Worm (Caenorhabditis elegans) whole organism, L4 larva: Measurements from ENCODE around the gene W02B12.13.

Experiments
- D1046.2 ChIP-seq: fragments of 200-800 bp; sonication (Bioruptor generic); IDR thresholded peaks from 2 replicates; pipeline ENCODE4 v1.3.6; 2022; ENCODE audit warnings: missing genetic modification characterization, missing compliant biosample characterization
- F10B5.3 ChIP-seq: sonication (generic microtip); optimal IDR thresholded peaks from 2 replicates; lab custom pipeline; 2016; ENCODE audit warnings: mild to moderate bottlenecking, missing genetic modification characterization, missing compliant biosample characterization
- F26F4.8 ChIP-seq: fragments of 200-800 bp; sonication (Bioruptor generic); conservative IDR thresholded peaks from 2 replicates; pipeline ENCODE4 v1.3.6; 2022; ENCODE audit warnings: missing genetic modification characterization, missing compliant biosample characterization
- F44E2.7 ChIP-seq: fragments of 200-800 bp; sonication (Bioruptor generic); IDR thresholded peaks from 2 replicates; pipeline ENCODE4 v2.1.2; 2022; ENCODE audit warnings: missing genetic modification characterization, missing compliant biosample characterization
- F49E8.2 ChIP-seq: sonication (generic microtip); optimal IDR thresholded peaks from 2 replicates; lab custom pipeline; 2016; ENCODE audit warnings: missing compliant biosample characterization, mild to moderate bottlenecking, missing genetic modification characterization, borderline replicate concordance
- Y105C5A.15 ChIP-seq: fragments of 200-800 bp; sonication (Bioruptor generic); IDR thresholded peaks from 2 replicates; pipeline ENCODE4 v1.3.6; 2022; ENCODE audit warnings: missing genetic modification characterization, missing compliant biosample characterization
- aha-1 ChIP-seq: fragments of 150-350 bp; peaks from one replicate; lab custom pipeline; 2014; ENCODE audit warnings: missing biosample characterization, missing genetic modification characterization
- arid-1 ChIP-seq: fragments of 200-800 bp; sonication (Bioruptor generic); conservative IDR thresholded peaks from 2 replicates; pipeline ENCODE4 v1.3.6; 2022; ENCODE audit warnings: missing genetic modification reagents, missing genetic modification characterization, missing compliant biosample characterization
- ceh-20 ChIP-seq: fragments of 200-800 bp; sonication (Bioruptor generic); IDR thresholded peaks from 2 replicates; pipeline ENCODE4 v1.3.6; 2022; ENCODE audit warnings: missing genetic modification reagents, missing genetic modification characterization, missing compliant biosample characterization
- ceh-32 ChIP-seq: sonication (generic microtip); optimal IDR thresholded peaks from 2 replicates; lab custom pipeline; 2016; ENCODE audit warnings: mild to moderate bottlenecking, missing genetic modification characterization, missing compliant biosample characterization; ENCODE audit not compliant: poor library complexity
- ceh-82 ChIP-seq: sonication (generic microtip); optimal IDR thresholded peaks from 2 replicates; lab custom pipeline; 2017; ENCODE audit warnings: missing biosample characterization, missing genetic modification characterization
- daf-16 ChIP-seq, 3 experiments: sonication (generic microtip); optimal IDR thresholded peaks; 2 replicates each; lab custom pipeline; 2016 to 2017; ENCODE audit warnings: missing genetic modification characterization in 3 of 3, missing genetic modification reagents in 3 of 3, mild to moderate bottlenecking in 2 of 3, missing compliant biosample characterization in 2 of 3, missing biosample characterization in 1 of 3, moderate library complexity in 1 of 3
- dmd-6 ChIP-seq: fragments of 200-800 bp; sonication (Bioruptor generic); IDR thresholded peaks from 2 replicates; pipeline ENCODE4 v1.3.6; 2022; ENCODE audit warnings: missing genetic modification reagents, missing genetic modification characterization, missing compliant biosample characterization
- dve-1 ChIP-seq: sonication (generic microtip); optimal IDR thresholded peaks from 2 replicates; lab custom pipeline; 2017; ENCODE audit warnings: antibody characterized with exemption, mild to moderate bottlenecking, missing genetic modification characterization, missing compliant biosample characterization; ENCODE audit not compliant: insufficient read depth
- fkh-10 ChIP-seq: fragments of 150-350 bp; optimal IDR thresholded peaks from 2 replicates; lab custom pipeline; 2014; ENCODE audit warnings: missing biosample characterization, missing genetic modification reagents, missing genetic modification characterization
- hif-1 ChIP-seq, 2 experiments: sonication (generic microtip); optimal IDR thresholded peaks; 2 replicates each; lab custom pipeline; 2016 to 2017; ENCODE audit warnings: missing compliant biosample characterization in 2 of 2, missing genetic modification characterization in 2 of 2, missing genetic modification reagents in 2 of 2, missing genotype in 2 of 2, mild to moderate bottlenecking in 1 of 2
- hlh-11 ChIP-seq: fragments of 200-800 bp; sonication (Bioruptor generic); optimal IDR thresholded peaks from 2 replicates; lab custom pipeline; 2018; ENCODE audit warnings: mild to moderate bottlenecking, missing genetic modification characterization, missing compliant biosample characterization
- hmg-1.1 ChIP-seq: fragments of 200-800 bp; sonication (Bioruptor generic); IDR thresholded peaks from 2 replicates; pipeline ENCODE4 v1.3.6; 2022; ENCODE audit warnings: missing genetic modification reagents, missing genetic modification characterization, missing compliant biosample characterization
- jun-1 ChIP-seq: fragments of 150-350 bp; optimal IDR thresholded peaks from 2 replicates; lab custom pipeline; 2014; ENCODE audit warnings: missing biosample characterization, missing genetic modification reagents, missing genetic modification characterization
- lir-3 ChIP-seq: sonication (generic microtip); optimal IDR thresholded peaks from 2 replicates; lab custom pipeline; 2016; ENCODE audit warnings: mild to moderate bottlenecking, missing genetic modification characterization, missing compliant biosample characterization
- lsy-2 ChIP-seq, 2 experiments: fragments of 150-350 bp in 1 of 2; sonication (generic microtip) in 1 of 2; optimal IDR thresholded peaks; 2 replicates each; lab custom pipeline; 2014 to 2017; ENCODE audit warnings: missing biosample characterization in 2 of 2, missing genetic modification characterization in 2 of 2
- mdl-1 ChIP-seq, 2 experiments: fragments of 150-350 bp in 1 of 2; sonication (generic microtip) in 1 of 2; optimal IDR thresholded peaks; 2 replicates each; lab custom pipeline; 2014 to 2017; ENCODE audit warnings: missing biosample characterization in 2 of 2, missing genetic modification characterization in 2 of 2
- nhr-237 ChIP-seq: sonication (generic microtip); optimal IDR thresholded peaks from 2 replicates; lab custom pipeline; 2017; ENCODE audit warnings: missing biosample characterization, missing genetic modification characterization
- nhr-28 ChIP-seq: fragments of 150-350 bp; optimal IDR thresholded peaks from 2 replicates; lab custom pipeline; 2014; ENCODE audit warnings: missing biosample characterization, missing genetic modification characterization
- nhr-76 ChIP-seq: fragments of 150-350 bp; optimal IDR thresholded peaks from 2 replicates; lab custom pipeline; 2014; ENCODE audit warnings: missing biosample characterization, missing genetic modification characterization
- nhr-77 ChIP-seq: fragments of 150-350 bp; optimal IDR thresholded peaks from 2 replicates; lab custom pipeline; 2014; ENCODE audit warnings: missing biosample characterization, missing genetic modification characterization
- pqm-1 ChIP-seq: sonication (generic microtip); optimal IDR thresholded peaks from 2 replicates; lab custom pipeline; 2017; ENCODE audit warnings: missing biosample characterization, missing genetic modification characterization
- sdz-12 ChIP-seq: fragments of 200-800 bp; sonication (Bioruptor generic); optimal IDR thresholded peaks from 2 replicates; lab custom pipeline; 2018; ENCODE audit warnings: mild to moderate bottlenecking, missing genetic modification characterization, missing compliant biosample characterization
- skn-1 ChIP-seq: fragments of 150-350 bp; optimal IDR thresholded peaks from 2 replicates; lab custom pipeline; 2014; ENCODE audit warnings: missing biosample characterization, missing genetic modification characterization
- spr-3 ChIP-seq: fragments of 200-800 bp; sonication (Bioruptor generic); optimal IDR thresholded peaks from 2 replicates; lab custom pipeline; 2018; ENCODE audit warnings: mild to moderate bottlenecking, missing genetic modification characterization, missing compliant biosample characterization
- vab-7 ChIP-seq: fragments of 200-800 bp; sonication (Bioruptor generic); IDR thresholded peaks from 2 replicates; pipeline ENCODE4 v1.3.6; 2022; ENCODE audit warnings: missing genetic modification reagents, missing genetic modification characterization, missing compliant biosample characterization

Gene W02B12.13

DNA sequence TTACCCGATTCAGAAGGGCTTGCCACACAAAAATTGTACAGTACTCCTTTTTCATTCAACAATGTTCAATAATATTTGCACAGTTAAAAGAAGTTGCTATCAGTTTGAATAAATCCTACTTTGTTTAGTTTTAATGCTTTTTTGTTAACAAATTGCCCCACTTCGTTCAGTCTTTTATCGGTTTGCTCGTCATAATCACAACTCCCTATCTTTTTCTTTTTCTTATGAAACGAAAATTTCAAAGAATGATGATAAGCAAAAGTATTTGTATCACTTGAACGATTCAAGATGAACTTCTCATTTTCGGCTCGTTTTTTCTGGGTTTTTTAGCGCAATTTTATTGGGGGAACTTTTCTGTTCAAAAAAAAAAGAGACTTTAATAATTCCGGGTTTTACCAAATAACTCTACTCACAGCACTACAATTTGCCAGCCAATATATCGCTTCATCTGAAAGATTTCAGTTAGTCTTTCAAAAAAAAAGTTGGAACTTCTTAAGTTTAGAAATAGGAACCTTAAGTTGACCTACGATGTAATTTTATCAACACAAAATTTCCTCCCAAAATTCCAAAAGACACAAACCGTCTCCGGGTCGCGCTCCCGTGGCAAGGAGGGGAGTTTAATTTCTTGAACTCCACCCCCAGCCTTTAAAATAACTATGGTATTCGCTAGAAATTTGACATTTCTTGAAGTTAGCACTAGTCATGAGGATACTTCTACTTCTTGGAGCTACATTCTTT is 20.3 kb upstream of the W02B12.13 start, which contains the start of gene C05D12.3:
C05D12.3 (plus strand) TSS at position 688 of the 738 bp plus-strand sequence.
- TF ChIP-seq ceh-82 (tag; lab: Kevin White, UChicago) (no peak), daf-16 (GFP tag; optimal IDR thresholded peaks at IDR 0.05; lab: Kevin White, UChicago) (no peak), daf-16 (tag; optimal IDR thresholded peaks at IDR 0.05; lab: Kevin White, UChicago) (peak; percentile 24), nhr-28 (tag; lab: Kevin White, UChicago) (peak; percentile 54), dmd-6 (peak; percentile 28; the same call in 1 of the 2 replicates), lsy-2 (tag; optimal IDR thresholded peaks at IDR 0.05; lab: Kevin White, UChicago) (no peak), ceh-32 (tag; lab: Kevin White, UChicago) (no peak), pqm-1 (tag; lab: Kevin White, UChicago) (peak; percentile 79), dve-1 (tag; lab: Kevin White, UChicago) (peak; percentile 47), nhr-237 (tag; lab: Kevin White, UChicago) (no peak)

- TF ChIP-seq hlh-11 (tag; lab: Kevin White, UChicago) (peak; percentile 14), aha-1 (tag; lab: Kevin White, UChicago) (peak; percentile 9), skn-1 (tag; lab: Kevin White, UChicago) (no peak), dmd-6 (peak; percentile 90)
Measured at ce11 chrII:11427322-11427721, 17.8 kb upstream of the W02B12.13 start.

- TF ChIP-seq ceh-20 (GFP tag; lab: Robert Waterston, UW) = no peak
- TF ChIP-seq pqm-1 (tag; lab: Kevin White, UChicago) = peak; percentile 46
- peak; percentile 5 for TF ChIP-seq hlh-11 (tag; lab: Kevin White, UChicago)
- no peak for TF ChIP-seq nhr-76
- peak; percentile 52 for TF ChIP-seq dmd-6
- peak; percentile 46 for TF ChIP-seq nhr-28 (tag; lab: Kevin White, UChicago)
Measured at ce11 chrII:11428599-11428998, 16.5 kb upstream of the W02B12.13 start.

DNA sequence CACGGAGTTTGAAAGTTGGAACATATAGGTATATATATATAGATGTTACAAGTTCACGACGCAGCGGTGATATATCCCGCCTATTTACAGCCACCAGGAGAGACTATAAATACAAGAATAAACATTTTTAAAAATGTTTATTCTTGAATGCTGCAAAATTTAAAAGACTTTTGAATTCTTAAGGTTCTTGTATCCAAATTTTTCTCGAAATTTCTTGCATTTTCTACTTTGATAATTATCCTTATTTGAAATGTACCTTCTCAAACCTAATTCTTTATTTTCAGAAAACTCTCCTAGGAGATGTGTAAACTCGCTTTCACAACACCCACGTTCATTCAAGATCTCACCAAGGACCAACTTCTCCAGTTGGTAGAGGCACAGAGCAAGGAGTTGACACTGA is 13.5 kb upstream of the W02B12.13 start, which contains the start of gene C05D12.4:
C05D12.4 (plus strand) TSS at position 301 of the 400 bp plus-strand sequence.
- TF ChIP-seq jun-1 = no peak
- TF ChIP-seq nhr-77 (tag; lab: Kevin White, UChicago) = no peak
- no peak for TF ChIP-seq Y105C5A.15 (GFP tag; lab: Robert Waterston, UW)
- no peak for TF ChIP-seq dmd-6
- peak; percentile 3 for TF ChIP-seq aha-1 (tag; lab: Kevin White, UChicago)
- no peak for TF ChIP-seq F44E2.7

DNA sequence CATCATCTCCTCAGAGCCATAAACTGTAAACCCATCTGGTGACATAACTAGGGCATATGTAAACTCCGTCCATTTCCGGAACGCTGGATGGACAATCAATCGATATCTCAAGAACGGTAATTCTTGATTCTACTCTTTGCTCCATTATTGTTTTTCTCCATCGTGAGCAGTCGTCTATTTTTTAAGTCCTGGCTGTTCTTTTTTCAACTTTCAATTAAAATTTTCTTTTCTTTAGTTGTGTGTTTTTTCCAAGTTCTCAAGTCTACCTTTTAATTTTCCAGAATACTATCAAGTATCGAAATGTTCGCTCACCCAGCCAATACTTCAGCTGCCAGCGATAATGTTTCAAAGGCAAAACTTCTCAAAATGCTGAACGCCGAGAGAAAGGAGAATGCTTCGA is 11.1 kb upstream of the W02B12.13 start, which contains the start of gene C05D12.5:
C05D12.5 (plus strand) TSS at position 301 of the 400 bp plus-strand sequence.
- no peak for TF ChIP-seq F10B5.3
- no peak for TF ChIP-seq sdz-12 (GFP tag; lab: Kevin White, UChicago)
- TF ChIP-seq fkh-10 = no peak
- no peak for TF ChIP-seq spr-3 (GFP tag; lab: Kevin White, UChicago)
- TF ChIP-seq arid-1 (GFP tag; lab: Robert Waterston, UW) = no peak
- no peak for TF ChIP-seq vab-7 (GFP tag; lab: Robert Waterston, UW)
- TF ChIP-seq Y105C5A.15 (GFP tag; lab: Robert Waterston, UW) = no peak
- no peak for TF ChIP-seq dmd-6
- TF ChIP-seq hif-1 (tag; optimal IDR thresholded peaks at IDR 0.05; lab: Kevin White, UChicago) = no peak
- no peak for TF ChIP-seq D1046.2
- TF ChIP-seq F49E8.2 (tag; lab: Kevin White, UChicago) = no peak
- TF ChIP-seq mdl-1 (tag; optimal IDR thresholded peaks at IDR 0.05; lab: Kevin White, UChicago) = no peak
- no peak for TF ChIP-seq pqm-1 (tag; lab: Kevin White, UChicago)
- TF ChIP-seq hmg-1.1 (GFP tag; lab: Robert Waterston, UW) = no peak
- no peak for TF ChIP-seq F26F4.8 (GFP tag; lab: Robert Waterston, UW)
- no peak for TF ChIP-seq lir-3 (tag; lab: Kevin White, UChicago)
